Fruit fly (Drosophila melanogaster) whole organism, embryonic: ENCODE results near the gene Dbp21E2.

Source experiments
- Atf-2 ChIP-seq: fragments of 200-800 bp; sonication (Bioruptor generic); optimal IDR thresholded peaks from 2 replicates; lab custom pipeline; 2016; ENCODE audit warnings: missing biosample characterization, missing genetic modification characterization
- CG10209 ChIP-seq: fragments of 200-800 bp; sonication (Bioruptor generic); optimal IDR thresholded peaks from 3 replicates; lab custom pipeline; 2017; ENCODE audit warnings: missing biosample characterization, mild to moderate bottlenecking, missing genetic modification characterization, missing genetic modification reagents
- CG10431 ChIP-seq: fragments of 200-800 bp; sonication (Bioruptor generic); optimal IDR thresholded peaks from 3 replicates; lab custom pipeline; 2018; ENCODE audit warnings: missing biosample characterization, mild to moderate bottlenecking, missing genetic modification characterization
- CG10462 ChIP-seq: fragments of 200-800 bp; sonication (Bioruptor generic); optimal IDR thresholded peaks from 2 replicates; lab custom pipeline; 2016; ENCODE audit warnings: missing biosample characterization, missing genetic modification characterization
- CG11398 ChIP-seq: fragments of 200-800 bp; sonication (Bioruptor generic); optimal IDR thresholded peaks from 2 replicates; lab custom pipeline; 2016; ENCODE audit warnings: missing biosample characterization, missing genetic modification characterization
- CG12299 ChIP-seq: fragments of 200-800 bp; sonication (Bioruptor generic); optimal IDR thresholded peaks from 2 replicates; lab custom pipeline; 2018; ENCODE audit warnings: missing biosample characterization, mild to moderate bottlenecking, missing genetic modification characterization
- CG2120 ChIP-seq: fragments of 200-800 bp; sonication (Bioruptor generic); optimal IDR thresholded peaks from 3 replicates; lab custom pipeline; 2016; ENCODE audit warnings: missing biosample characterization, missing genetic modification characterization
- CG2889 ChIP-seq: fragments of 200-800 bp; sonication (Bioruptor generic); IDR thresholded peaks from 3 replicates; pipeline ENCODE4 v1.3.6; 2022; ENCODE audit warnings: missing biosample characterization, missing genetic modification characterization
- CG31441 ChIP-seq: fragments of 200-800 bp; sonication (Bioruptor generic); IDR thresholded peaks from 2 replicates; pipeline ENCODE4 v1.3.6; 2022; ENCODE audit warnings: missing biosample characterization, missing genetic modification characterization
- CG4854 ChIP-seq: fragments of 200-800 bp; sonication (Bioruptor generic); optimal IDR thresholded peaks from 2 replicates; lab custom pipeline; 2016; ENCODE audit warnings: missing biosample characterization, missing genetic modification characterization, inconsistent platforms
- CG5180 ChIP-seq: fragments of 200-800 bp; sonication (Bioruptor generic); optimal IDR thresholded peaks from 3 replicates; lab custom pipeline; 2017; ENCODE audit warnings: missing biosample characterization, missing genetic modification characterization, mild to moderate bottlenecking, moderate library complexity, missing genetic modification reagents
- CG7271 ChIP-seq: fragments of 200-800 bp; sonication (Bioruptor generic); optimal IDR thresholded peaks from 2 replicates; lab custom pipeline; 2018; ENCODE audit warnings: missing biosample characterization, mild to moderate bottlenecking, missing genetic modification characterization, moderate library complexity
- CG8924 ChIP-seq: fragments of 200-800 bp; optimal IDR thresholded peaks from 3 replicates; lab custom pipeline; 2019; ENCODE audit warnings: missing biosample characterization, mild to moderate bottlenecking, missing genetic modification characterization, moderate library complexity
- CG9437 ChIP-seq: fragments of 200-800 bp; sonication (Bioruptor generic); optimal IDR thresholded peaks from 2 replicates; lab custom pipeline; 2018; ENCODE audit warnings: missing biosample characterization, mild to moderate bottlenecking, missing genetic modification characterization
- Dad ChIP-seq: fragments of 200-800 bp; sonication (Bioruptor generic); optimal IDR thresholded peaks from 3 replicates; lab custom pipeline; 2016; ENCODE audit warnings: missing biosample characterization, missing genetic modification characterization
- Ets97D ChIP-seq: fragments of 200-800 bp; sonication (Bioruptor generic); optimal IDR thresholded peaks from 3 replicates; lab custom pipeline; 2016; ENCODE audit warnings: missing biosample characterization, missing genetic modification characterization
- Gsc ChIP-seq: fragments of 200-800 bp; sonication (Bioruptor generic); IDR thresholded peaks from 2 replicates; pipeline ENCODE4 v1.3.6; 2022; ENCODE audit warnings: missing biosample characterization, missing genetic modification characterization
- HmgZ ChIP-seq: fragments of 200-800 bp; sonication (Bioruptor generic); optimal IDR thresholded peaks from 2 replicates; lab custom pipeline; 2018; ENCODE audit warnings: missing biosample characterization, mild to moderate bottlenecking, missing genetic modification characterization
- Jarid2 ChIP-seq: fragments of 200-800 bp; sonication (Bioruptor generic); optimal IDR thresholded peaks from 3 replicates; lab custom pipeline; 2017; ENCODE audit warnings: mild to moderate bottlenecking, missing biosample characterization, missing genetic modification reagents, missing genetic modification characterization
- Lim3 ChIP-seq: fragments of 200-800 bp; sonication (Bioruptor generic); IDR thresholded peaks from 2 replicates; pipeline ENCODE4 v1.3.6; 2022; ENCODE audit warnings: missing biosample characterization, missing genetic modification characterization
- MBD-R2 ChIP-seq: fragments of 200-800 bp; sonication (Bioruptor generic); IDR thresholded peaks from 2 replicates; pipeline ENCODE4 v1.3.6; 2022; ENCODE audit warnings: missing biosample characterization, missing genetic modification characterization
- Mes4 ChIP-seq: fragments of 200-800 bp; sonication (Bioruptor generic); optimal IDR thresholded peaks from 2 replicates; lab custom pipeline; 2016; ENCODE audit warnings: missing biosample characterization, missing genetic modification characterization
- NfI ChIP-seq: fragments of 200-800 bp; sonication (Bioruptor generic); optimal IDR thresholded peaks from 3 replicates; lab custom pipeline; 2018; ENCODE audit warnings: missing biosample characterization, mild to moderate bottlenecking, missing genetic modification characterization, moderate library complexity
- ash1 ChIP-seq: fragments of 200-800 bp; sonication (Bioruptor generic); optimal IDR thresholded peaks from 2 replicates; lab custom pipeline; 2018; ENCODE audit warnings: missing biosample characterization, mild to moderate bottlenecking, missing genetic modification characterization
- btn ChIP-seq: fragments of 200-800 bp; sonication (Bioruptor generic); optimal IDR thresholded peaks from 2 replicates; lab custom pipeline; 2016; ENCODE audit warnings: missing biosample characterization, missing genetic modification characterization
- cas ChIP-seq: fragments of 200-800 bp; sonication (Bioruptor generic); IDR thresholded peaks from 2 replicates; pipeline ENCODE4 v1.3.6; 2022; ENCODE audit warnings: missing biosample characterization, missing genetic modification characterization
- cg ChIP-seq: fragments of 200-800 bp; sonication (Bioruptor generic); optimal IDR thresholded peaks from 3 replicates; lab custom pipeline; 2019; ENCODE audit warnings: missing biosample characterization, mild to moderate bottlenecking, missing genetic modification characterization, moderate library complexity
- ci ChIP-seq: fragments of 200-800 bp; sonication (Bioruptor generic); IDR thresholded peaks from 3 replicates; pipeline ENCODE4 v1.3.6; 2022; ENCODE audit warnings: missing biosample characterization, missing genetic modification characterization
- crp ChIP-seq, 2 experiments: fragments of 200-800 bp; sonication (Bioruptor generic); optimal IDR thresholded peaks; 2 replicates in 1 of 2; 3 replicates in 1 of 2; lab custom pipeline; 2017; ENCODE audit warnings: missing biosample characterization in 2 of 2, missing genetic modification characterization in 2 of 2, mild to moderate bottlenecking in 1 of 2, moderate library complexity in 1 of 2
- disco-r ChIP-seq: fragments of 200-800 bp; sonication (Bioruptor generic); optimal IDR thresholded peaks from 2 replicates; lab custom pipeline; 2016; ENCODE audit warnings: missing biosample characterization, missing genetic modification characterization
- fd3F ChIP-seq: fragments of 200-800 bp; sonication (Bioruptor generic); optimal IDR thresholded peaks from 2 replicates; lab custom pipeline; 2018; ENCODE audit warnings: missing biosample characterization, mild to moderate bottlenecking, missing genetic modification characterization, moderate library complexity
- grn ChIP-seq: fragments of 200-800 bp; sonication (Bioruptor generic); optimal IDR thresholded peaks from 3 replicates; lab custom pipeline; 2017; ENCODE audit warnings: missing biosample characterization, missing genetic modification characterization
- ind ChIP-seq: fragments of 200-800 bp; sonication (Bioruptor generic); optimal IDR thresholded peaks from 3 replicates; lab custom pipeline; 2016; ENCODE audit warnings: missing biosample characterization, missing genetic modification characterization
- jigr1 ChIP-seq: fragments of 200-800 bp; sonication (Bioruptor generic); IDR thresholded peaks from 3 replicates; pipeline ENCODE4 v1.3.6; 2022; ENCODE audit warnings: missing biosample characterization, missing genetic modification characterization
- knrl ChIP-seq: fragments of 200-800 bp; sonication (Bioruptor generic); IDR thresholded peaks from 3 replicates; pipeline ENCODE4 v1.3.6; 2022; ENCODE audit warnings: missing biosample characterization, missing genetic modification characterization; ENCODE audit not compliant: partially characterized antibody
- luna ChIP-seq: fragments of 200-800 bp; sonication (Bioruptor generic); optimal IDR thresholded peaks from 2 replicates; lab custom pipeline; 2016; ENCODE audit warnings: missing biosample characterization, missing genetic modification characterization
- mld ChIP-seq: fragments of 200-800 bp; sonication (Bioruptor generic); IDR thresholded peaks from 3 replicates; pipeline ENCODE4 v1.3.6; 2022; ENCODE audit warnings: missing biosample characterization, missing genetic modification characterization; ENCODE audit not compliant: partially characterized antibody
- nau ChIP-seq: fragments of 200-800 bp; sonication (Bioruptor generic); optimal IDR thresholded peaks from 3 replicates; lab custom pipeline; 2017; ENCODE audit warnings: missing biosample characterization, mild to moderate bottlenecking, missing genetic modification characterization, missing genetic modification reagents
- odd ChIP-seq: fragments of 200-800 bp; sonication (Bioruptor generic); optimal IDR thresholded peaks from 2 replicates; lab custom pipeline; 2017; ENCODE audit warnings: missing biosample characterization, mild to moderate bottlenecking, missing genetic modification characterization
- pnt ChIP-seq: fragments of 200-800 bp; sonication (Bioruptor generic); optimal IDR thresholded peaks from 3 replicates; lab custom pipeline; 2016; ENCODE audit warnings: missing biosample characterization, missing genetic modification characterization
- pzg ChIP-seq: fragments of 200-800 bp; sonication (Bioruptor generic); optimal IDR thresholded peaks from 3 replicates; lab custom pipeline; 2018; ENCODE audit warnings: missing biosample characterization, mild to moderate bottlenecking, missing genetic modification characterization, moderate library complexity
- row ChIP-seq: fragments of 200-800 bp; sonication (Bioruptor generic); IDR thresholded peaks from 3 replicates; pipeline ENCODE4 v1.3.6; 2022; ENCODE audit warnings: missing biosample characterization, missing genetic modification characterization
- slp2 ChIP-seq: fragments of 200-800 bp; sonication (Bioruptor generic); optimal IDR thresholded peaks from 2 replicates; lab custom pipeline; 2016; ENCODE audit warnings: missing biosample characterization, missing genetic modification characterization
- stwl ChIP-seq: fragments of 200-800 bp; sonication (Bioruptor generic); optimal IDR thresholded peaks from 3 replicates; lab custom pipeline; 2018; ENCODE audit warnings: missing biosample characterization, mild to moderate bottlenecking, missing genetic modification characterization, moderate library complexity
- tin ChIP-seq: fragments of 200-800 bp; sonication (Bioruptor generic); optimal IDR thresholded peaks from 3 replicates; lab custom pipeline; 2016; ENCODE audit warnings: missing biosample characterization, missing genetic modification characterization
- toy ChIP-seq: fragments of 200-800 bp; sonication (Bioruptor generic); IDR thresholded peaks from 2 replicates; pipeline ENCODE4 v1.3.6; 2022; ENCODE audit warnings: missing biosample characterization, missing genetic modification characterization
- ttk ChIP-seq: fragments of 200-800 bp; sonication (Bioruptor generic); IDR thresholded peaks from 2 replicates; pipeline ENCODE4 v2.1.2; 2022; ENCODE audit warnings: missing biosample characterization, missing genetic modification characterization
- vvl ChIP-seq: fragments of 200-800 bp; sonication (Bioruptor generic); IDR thresholded peaks from 2 replicates; pipeline ENCODE4 v1.3.6; 2022; ENCODE audit warnings: missing biosample characterization, missing genetic modification characterization
- wor ChIP-seq: fragments of 200-800 bp; sonication (Bioruptor generic); IDR thresholded peaks from 2 replicates; pipeline ENCODE4 v1.3.6; 2022; ENCODE audit warnings: missing biosample characterization, missing genetic modification characterization
- zen2 ChIP-seq: fragments of 200-800 bp; sonication (Bioruptor generic); IDR thresholded peaks from 3 replicates; pipeline ENCODE4 v1.3.6; 2022; ENCODE audit warnings: missing biosample characterization, missing genetic modification characterization; ENCODE audit not compliant: partially characterized antibody
- zfh2 ChIP-seq: fragments of 200-800 bp; sonication (Bioruptor generic); optimal IDR thresholded peaks from 2 replicates; lab custom pipeline; 2016; ENCODE audit warnings: missing biosample characterization, missing genetic modification characterization

Dbp21E2 gene

DNA sequence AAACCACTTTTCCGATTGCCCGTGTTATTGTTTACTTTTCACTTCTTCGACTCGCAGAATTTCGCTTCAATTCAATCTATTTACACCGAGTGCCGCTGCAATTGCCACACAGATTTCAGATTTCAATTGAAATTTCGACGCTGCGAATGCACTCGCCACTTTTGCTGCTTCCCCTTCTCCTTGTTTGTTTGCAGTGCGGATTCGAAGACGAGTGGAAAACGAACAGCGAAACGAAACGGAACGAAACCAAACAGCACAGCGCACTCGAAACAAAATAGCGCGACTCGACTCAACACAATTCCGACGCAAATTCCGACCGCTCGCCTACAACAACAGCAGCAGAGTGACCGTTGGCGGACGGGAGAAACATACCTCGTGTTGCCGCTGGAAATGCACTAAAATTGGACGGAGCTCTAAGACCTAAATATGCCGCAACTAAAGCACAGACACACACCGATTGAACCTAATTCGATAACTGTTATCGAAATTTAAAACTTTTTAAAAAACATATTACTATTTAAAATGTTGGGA, 39.4 kb downstream of the Dbp21E2 start, which contains the start of gene drongo (continued):
- TF ChIP-seq cas (GFP tag; lab: Robert Waterston, UW) = no peak
- TF ChIP-seq pnt (GFP tag; lab: Kevin White, UChicago) = no peak
- no peak for TF ChIP-seq crp (GFP tag; optimal IDR thresholded peaks at IDR 0.05; lab: Kevin White, UChicago)
- peak; percentile 59; the same call in 1 of the 2 replicates for TF ChIP-seq vvl (GFP tag; lab: Robert Waterston, UW)
- TF ChIP-seq Jarid2 = peak; percentile 97
- TF ChIP-seq grn (GFP tag; lab: Kevin White, UChicago) = no peak
- no peak for TF ChIP-seq jigr1
- no peak for TF ChIP-seq zfh2 (GFP tag; lab: Kevin White, UChicago)
- no peak for TF ChIP-seq Mes4 (GFP tag; lab: Kevin White, UChicago)
- peak; percentile 43 for TF ChIP-seq stwl (tag; lab: Kevin White, UChicago)
- no peak for TF ChIP-seq slp2 (GFP tag; lab: Kevin White, UChicago)
- TF ChIP-seq MBD-R2 (GFP tag; lab: Robert Waterston, UW) = peak; percentile 37
- TF ChIP-seq knrl (GFP tag; lab: Robert Waterston, UW) = peak; percentile 32; the same call in 1 of the 3 replicates
- TF ChIP-seq Dad (GFP tag; lab: Kevin White, UChicago) = peak; percentile 38
- peak; percentile 59 for TF ChIP-seq odd (GFP tag; lab: Kevin White, UChicago)
- peak; percentile 12 for TF ChIP-seq CG11398
- TF ChIP-seq wor (GFP tag; lab: Robert Waterston, UW) = no peak
- TF ChIP-seq Gsc = no peak
- TF ChIP-seq row (GFP tag; lab: Robert Waterston, UW) = peak; percentile 24; the same call in 1 of the 3 replicates
- no peak for TF ChIP-seq toy (GFP tag; lab: Robert Waterston, UW)
- no peak for TF ChIP-seq CG10209 (GFP tag; lab: Kevin White, UChicago)
- peak; percentile 28 for TF ChIP-seq CG5180 (GFP tag; lab: Kevin White, UChicago)
- no peak for TF ChIP-seq CG4854 (GFP tag; lab: Kevin White, UChicago)
- no peak for TF ChIP-seq luna
- TF ChIP-seq disco-r (GFP tag; lab: Kevin White, UChicago) = no peak
- no peak for TF ChIP-seq ind
- peak; percentile 98 for TF ChIP-seq pzg (GFP tag; lab: Kevin White, UChicago)
- no peak for TF ChIP-seq CG10462 (GFP tag; lab: Kevin White, UChicago)
- no peak for TF ChIP-seq btn
- TF ChIP-seq Lim3 = no peak
- TF ChIP-seq ttk = no peak
- TF ChIP-seq CG9437 (GFP tag; lab: Kevin White, UChicago) = peak; percentile 28
- peak; percentile 34 for TF ChIP-seq NfI (GFP tag; lab: Kevin White, UChicago)
- no peak for TF ChIP-seq fd3F
- no peak for TF ChIP-seq mld (GFP tag; lab: Robert Waterston, UW)
- peak; percentile 76 for TF ChIP-seq ci
- TF ChIP-seq CG2120 = peak; percentile 50
- no peak for TF ChIP-seq CG2889 (GFP tag; lab: Robert Waterston, UW)
- TF ChIP-seq CG12299 (tag; lab: Kevin White, UChicago) = peak; percentile 52
- TF ChIP-seq tin = no peak
- TF ChIP-seq Ets97D (GFP tag; lab: Kevin White, UChicago) = peak; percentile 66
- TF ChIP-seq ash1 (GFP tag; lab: Kevin White, UChicago) = peak; percentile 37
- TF ChIP-seq CG8924 = peak; percentile 37
- TF ChIP-seq HmgZ (tag; lab: Kevin White, UChicago) = peak; percentile 77
- TF ChIP-seq CG10431 (GFP tag; lab: Kevin White, UChicago) = no peak
- no peak; the same call in 1 of the 3 replicates for TF ChIP-seq zen2 (GFP tag; lab: Robert Waterston, UW)
- no peak; the same call in 1 of the 2 replicates for TF ChIP-seq CG31441 (GFP tag; lab: Robert Waterston, UW)
- peak; percentile 17 for TF ChIP-seq nau (GFP tag; lab: Kevin White, UChicago)
- TF ChIP-seq Atf-2 (GFP tag; lab: Kevin White, UChicago) = no peak
- peak; percentile 80 for TF ChIP-seq cg
- no peak for TF ChIP-seq CG7271 (tag; lab: Kevin White, UChicago)
